Worm (Caenorhabditis elegans): ENCODE data around the gene klp-3.

Gene klp-3

DNA sequence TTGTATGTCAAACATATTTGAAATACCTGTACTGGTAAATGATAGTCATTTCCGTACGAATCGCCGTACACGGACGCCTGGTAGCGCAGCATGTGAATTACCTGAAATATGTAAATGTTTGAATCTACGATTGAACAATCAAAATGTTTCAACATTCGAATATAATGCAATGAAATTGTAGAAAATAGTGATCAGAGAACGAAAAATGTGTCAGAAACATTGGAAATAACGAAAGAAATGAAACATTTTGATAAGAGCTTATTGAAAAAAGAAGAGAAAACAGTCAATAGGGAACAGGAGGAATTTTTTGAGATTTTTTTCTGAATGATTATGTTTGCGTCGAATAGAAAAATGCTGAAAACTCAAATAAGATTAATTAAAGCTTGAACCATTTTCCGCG is 27.9 kb downstream of the klp-3 start, which contains the start of gene ztf-17:
ztf-17 (minus strand) TSS at position 101 of the 400 bp plus-strand sequence.
- TF ChIP-seq nhr-11 (tag; optimal IDR thresholded peaks at IDR 0.05) (no peak), lin-39 (tag; optimal IDR thresholded peaks at IDR 0.05) (no peak), zip-4 (GFP tag; optimal IDR thresholded peaks at IDR 0.05) (no peak), sup-37 (GFP tag; optimal IDR thresholded peaks at IDR 0.05) (no peak)

DNA sequence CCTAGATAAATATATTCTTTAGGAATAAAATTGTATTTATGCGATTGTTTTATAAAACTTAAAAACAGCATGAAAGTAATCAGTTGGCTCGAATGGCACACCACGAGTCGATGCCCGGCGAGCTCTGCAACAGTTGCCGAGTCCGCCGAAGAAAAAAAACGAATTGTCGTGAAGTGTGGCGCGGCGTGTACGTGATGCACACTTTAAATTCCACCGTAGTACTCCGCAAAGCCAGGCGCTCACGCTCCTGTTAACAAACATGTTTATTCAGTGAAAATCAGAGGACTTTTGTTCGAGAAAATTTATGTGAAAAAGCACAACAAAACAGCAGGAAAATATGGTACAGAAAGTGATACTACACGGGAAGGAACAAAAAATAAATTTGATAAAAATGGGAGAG is 28.5 kb downstream of the klp-3 start:
- TF ChIP-seq nhr-85 (tag) (peak; percentile 14), tlp-1 (tag; optimal IDR thresholded peaks at IDR 0.05) (no peak), lin-39 (tag; optimal IDR thresholded peaks at IDR 0.05) (no peak), lin-13 (GFP tag; optimal IDR thresholded peaks at IDR 0.05) (peak; percentile 17), lin-15B (tag; optimal IDR thresholded peaks at IDR 0.05) (peak; percentile 44), ceh-88 (GFP tag; IDR thresholded peaks at IDR 0.05) (no peak), nhr-76 (tag; optimal IDR thresholded peaks at IDR 0.05) (no peak), zag-1 (tag; optimal IDR thresholded peaks at IDR 0.05) (no peak), nhr-77 (tag; optimal IDR thresholded peaks at IDR 0.05) (no peak), pax-3 (tag; optimal IDR thresholded peaks at IDR 0.05) (no peak), mep-1 (tag; optimal IDR thresholded peaks at IDR 0.05) (peak; percentile 47), vab-15 (tag; optimal IDR thresholded peaks at IDR 0.05) (peak; percentile 16), grh-1 (GFP tag; IDR thresholded peaks at IDR 0.05) (no peak), egl-13 (tag; optimal IDR thresholded peaks at IDR 0.05) (no peak), jun-1 (tag; optimal IDR thresholded peaks at IDR 0.05) (no peak), lsy-2 (tag; optimal IDR thresholded peaks at IDR 0.05) (peak; percentile 90 to 98), C34B4.2 (tag; optimal IDR thresholded peaks at IDR 0.05) (no peak), dsc-1 (tag; optimal IDR thresholded peaks at IDR 0.05) (no peak), ztf-11 (tag; optimal IDR thresholded peaks at IDR 0.05) (no peak), zip-4 (GFP tag; optimal IDR thresholded peaks at IDR 0.05) (no peak), lir-3 (tag; optimal IDR thresholded peaks at IDR 0.05; ENCODE audit: poor library complexity) (no peak), egl-27 (tag; optimal IDR thresholded peaks at IDR 0.05) (no peak), unc-130 (tag; optimal IDR thresholded peaks at IDR 0.05) (peak; percentile 54), ets-5 (GFP tag; IDR thresholded peaks at IDR 0.05) (no peak), fos-1 (tag; optimal IDR thresholded peaks at IDR 0.05) (no peak), hlh-17 (GFP tag; optimal IDR thresholded peaks at IDR 0.05; ENCODE audit: borderline replicate concordance) (no peak), skn-1 (tag; optimal IDR thresholded peaks at IDR 0.05) (peak; percentile 10), snu-23 (GFP tag; optimal IDR thresholded peaks at IDR 0.05) (peak; percentile 70), pag-3 (tag; optimal IDR thresholded peaks at IDR 0.05; ENCODE audit: borderline replicate concordance, insufficient read depth) (peak; percentile 87), nhr-12 (tag; optimal IDR thresholded peaks at IDR 0.05) (no peak), efl-3 (GFP tag; optimal IDR thresholded peaks at IDR 0.05) (no peak), isw-1 (GFP tag; IDR thresholded peaks at IDR 0.05) (peak; percentile 8), unc-98 (GFP tag; IDR thresholded peaks at IDR 0.05) (no peak), hpl-2 (GFP tag; optimal IDR thresholded peaks at IDR 0.05) (no peak), mef-2 (tag; optimal IDR thresholded peaks at IDR 0.05) (no peak), ama-1 (optimal IDR thresholded peaks at IDR 0.05) (no peak), nhr-71 (tag; optimal IDR thresholded peaks at IDR 0.05) (peak; percentile 54), fkh-10 (GFP tag; optimal IDR thresholded peaks at IDR 0.05) (no peak), nhr-84 (tag; optimal IDR thresholded peaks at IDR 0.05) (no peak), dpl-1 (GFP tag; optimal IDR thresholded peaks at IDR 0.05) (peak; percentile 19 to 68 (median 59)), C16A3.4 (tag; optimal IDR thresholded peaks at IDR 0.05) (peak; percentile 76), F16B12.6 (tag; optimal IDR thresholded peaks at IDR 0.05) (peak; percentile 91), ceh-82 (tag; optimal IDR thresholded peaks at IDR 0.05) (peak in 2 of 3 experiments; percentile 3 to 71), nhr-90 (tag; optimal IDR thresholded peaks at IDR 0.05; ENCODE audit: poor library complexity) (no peak), tbx-2 (tag; optimal IDR thresholded peaks at IDR 0.05) (peak; percentile 33), rnt-1 (tag; optimal IDR thresholded peaks at IDR 0.05) (peak; percentile 48), efl-1 (optimal IDR thresholded peaks at IDR 0.05) (peak; percentile 61 to 72), efl-1 (GFP tag; optimal IDR thresholded peaks at IDR 0.05 in 1 of 2) (peak; percentile 61 to 94), nhr-20 (tag; optimal IDR thresholded peaks at IDR 0.05) (peak; percentile 52)
